Fruit fly (Drosophila melanogaster) S2 (cell line): ENCODE data around the gene mRpL38.

Source experiments
- CG8478 ChIP-seq: fragments of >200 bp; optimal IDR thresholded peaks from 2 replicates; lab custom pipeline; 2018
- CTCF ChIP-seq, 2 experiments: fragments of >200 bp; optimal IDR thresholded peaks; 2 replicates each; lab custom pipeline; 2018

dm6 chrX:14212147-14212792 is 13.8 kb upstream of the mRpL38 start:
- no peak for TF ChIP-seq CTCF (optimal IDR thresholded peaks at IDR 0.05; lab: Kevin White, UChicago)
- TF ChIP-seq CG8478 (lab: Kevin White, UChicago), result no peak
